Fruit fly (Drosophila melanogaster): ENCODE data around the gene TyrR.

- TF ChIP-seq psq (optimal IDR thresholded peaks at IDR 0.05), result no peak
- TF ChIP-seq usp (GFP tag; optimal IDR thresholded peaks at IDR 0.05), result no peak
Measured at dm6 chr3R:17758905-17759304, 4.1 kb downstream of the TyrR start.
